Fruit fly (Drosophila melanogaster) whole organism, embryonic: ENCODE data around the gene CG7739.
A peak's percentile ranks its signal among the peaks of the same experiment; 100 is the strongest.

Experiments
- Bgb ChIP-seq: fragments of 200-800 bp; sonication (Bioruptor generic); IDR thresholded peaks from 2 replicates; pipeline ENCODE4 v1.3.6; 2022; ENCODE audit warnings: missing biosample characterization, missing genetic modification characterization; ENCODE audit not compliant: partially characterized antibody
- CG10267 ChIP-seq: fragments of 200-800 bp; sonication (Bioruptor generic); optimal IDR thresholded peaks from 2 replicates; lab custom pipeline; 2018; ENCODE audit warnings: missing biosample characterization, mild to moderate bottlenecking, missing genetic modification characterization, moderate library complexity
- CG10543 ChIP-seq: fragments of 200-800 bp; sonication (Bioruptor generic); optimal IDR thresholded peaks from 3 replicates; lab custom pipeline; 2017; ENCODE audit warnings: missing biosample characterization, mild to moderate bottlenecking, missing genetic modification characterization, moderate library complexity
- CG11695 ChIP-seq: fragments of 200-800 bp; sonication (Bioruptor generic); IDR thresholded peaks from 3 replicates; pipeline ENCODE4 v1.3.6; 2022; ENCODE audit warnings: missing biosample characterization, missing genetic modification characterization
- CG11723 ChIP-seq: fragments of 200-800 bp; sonication (Bioruptor generic); optimal IDR thresholded peaks from 2 replicates; lab custom pipeline; 2017; ENCODE audit warnings: missing biosample characterization, mild to moderate bottlenecking, missing genetic modification characterization
- CG12391 ChIP-seq: fragments of 200-800 bp; sonication (Bioruptor generic); optimal IDR thresholded peaks from 3 replicates; lab custom pipeline; 2018; ENCODE audit warnings: missing biosample characterization, mild to moderate bottlenecking, missing genetic modification characterization, moderate library complexity
- CG13287 ChIP-seq: fragments of 200-800 bp; sonication (Bioruptor generic); IDR thresholded peaks from 2 replicates; pipeline ENCODE4 v1.3.6; 2022; ENCODE audit warnings: missing biosample characterization, missing genetic modification characterization; ENCODE audit not compliant: partially characterized antibody
- CG15479 ChIP-seq: fragments of 200-800 bp; sonication (Bioruptor generic); optimal IDR thresholded peaks from 3 replicates; lab custom pipeline; 2019; ENCODE audit warnings: missing biosample characterization, mild to moderate bottlenecking, missing genetic modification characterization, moderate library complexity
- CG34224 ChIP-seq: fragments of 200-800 bp; sonication (Bioruptor generic); IDR thresholded peaks from 3 replicates; pipeline ENCODE4 v1.3.6; 2022; ENCODE audit warnings: missing biosample characterization, missing genetic modification characterization; ENCODE audit not compliant: partially characterized antibody
- CG3838 ChIP-seq: fragments of 200-800 bp; sonication (Bioruptor generic); optimal IDR thresholded peaks from 3 replicates; lab custom pipeline; 2016; ENCODE audit warnings: missing biosample characterization, missing genetic modification characterization
- CG6765 ChIP-seq: fragments of 200-800 bp; sonication (Bioruptor generic); optimal IDR thresholded peaks from 3 replicates; lab custom pipeline; 2017; ENCODE audit warnings: missing biosample characterization, mild to moderate bottlenecking, missing genetic modification characterization
- CG8924 ChIP-seq: fragments of 200-800 bp; optimal IDR thresholded peaks from 3 replicates; lab custom pipeline; 2019; ENCODE audit warnings: missing biosample characterization, mild to moderate bottlenecking, missing genetic modification characterization, moderate library complexity
- CG9797 ChIP-seq: fragments of 200-800 bp; sonication (Bioruptor generic); optimal IDR thresholded peaks from 3 replicates; lab custom pipeline; 2018; ENCODE audit warnings: missing biosample characterization, mild to moderate bottlenecking, missing genetic modification characterization
- CG9876 ChIP-seq: fragments of 200-800 bp; sonication (Bioruptor generic); optimal IDR thresholded peaks from 2 replicates; lab custom pipeline; 2016; ENCODE audit warnings: missing biosample characterization, missing genetic modification characterization
- CG9932 ChIP-seq: fragments of 200-800 bp; sonication (Bioruptor generic); IDR thresholded peaks from 2 replicates; pipeline ENCODE4 v1.3.6; 2022; ENCODE audit warnings: missing biosample characterization, missing genetic modification characterization
- Doc3 ChIP-seq: fragments of 200-800 bp; sonication (Bioruptor generic); IDR thresholded peaks from 3 replicates; pipeline ENCODE4 v1.3.6; 2022; ENCODE audit warnings: missing biosample characterization, missing genetic modification characterization; ENCODE audit not compliant: partially characterized antibody
- Dref ChIP-seq: fragments of 200-800 bp; sonication (Bioruptor generic); IDR thresholded peaks from 2 replicates; pipeline ENCODE4 v1.3.6; 2022; ENCODE audit warnings: missing biosample characterization, missing genetic modification characterization
- E2f2 ChIP-seq: fragments of 200-800 bp; sonication (Bioruptor generic); IDR thresholded peaks from 2 replicates; pipeline ENCODE4 v1.3.6; 2022; ENCODE audit warnings: missing biosample characterization, missing genetic modification characterization
- HLHmδ ChIP-seq: fragments of 200-800 bp; sonication (Bioruptor generic); optimal IDR thresholded peaks from 2 replicates; lab custom pipeline; 2018; ENCODE audit warnings: missing biosample characterization, mild to moderate bottlenecking, missing genetic modification characterization, moderate library complexity
- Med ChIP-seq: fragments of 200-800 bp; sonication (Bioruptor generic); peaks from one replicate; lab custom pipeline; 2016; ENCODE audit warnings: missing biosample characterization, missing genetic modification characterization, mild to moderate bottlenecking, inconsistent platforms, moderate library complexity
- Mrtf ChIP-seq: fragments of 200-800 bp; sonication (Bioruptor generic); IDR thresholded peaks from 3 replicates; pipeline ENCODE4 v1.3.6; 2022; ENCODE audit warnings: missing biosample characterization, missing genetic modification characterization
- Opbp ChIP-seq: fragments of 200-800 bp; sonication (Bioruptor generic); IDR thresholded peaks from 3 replicates; pipeline ENCODE4 v1.3.6; 2022; ENCODE audit warnings: missing biosample characterization, missing genetic modification characterization; ENCODE audit not compliant: partially characterized antibody
- Pdp1 ChIP-seq, 2 experiments: fragments of 200-800 bp; sonication (Bioruptor generic); optimal IDR thresholded peaks; 3 replicates each; lab custom pipeline; 2016; ENCODE audit warnings: missing biosample characterization in 2 of 2, missing genetic modification characterization in 2 of 2, mild to moderate bottlenecking in 1 of 2, moderate library complexity in 1 of 2
- Rx ChIP-seq: fragments of 200-800 bp; sonication (Bioruptor generic); IDR thresholded peaks from 2 replicates; pipeline ENCODE4 v1.3.6; 2022; ENCODE audit warnings: missing biosample characterization, missing genetic modification characterization
- Sin3A ChIP-seq: fragments of >200 bp; optimal IDR thresholded peaks from 2 replicates; lab custom pipeline; 2018
- Sox102F ChIP-seq: fragments of 200-800 bp; sonication (Bioruptor generic); optimal IDR thresholded peaks from 2 replicates; lab custom pipeline; 2018; ENCODE audit warnings: missing biosample characterization, mild to moderate bottlenecking, missing genetic modification characterization, moderate library complexity
- Sry-δ ChIP-seq: fragments of 200-800 bp; sonication (Bioruptor generic); optimal IDR thresholded peaks from 2 replicates; lab custom pipeline; 2016; ENCODE audit warnings: missing biosample characterization, missing genetic modification characterization
- Stat92E ChIP-seq, 3 experiments: fragments of >200 bp in 2 of 3; fragments of 200-800 bp in 1 of 3; sonication (Bioruptor generic) in 1 of 3; optimal IDR thresholded peaks; 2 replicates each; lab custom pipeline; 2017 to 2019; ENCODE audit warnings: missing biosample characterization in 3 of 3, missing genetic modification characterization in 3 of 3, mild to moderate bottlenecking in 1 of 3, moderate library complexity in 1 of 3
- Xrp1 ChIP-seq: fragments of 200-800 bp; sonication (Bioruptor generic); IDR thresholded peaks from 2 replicates; pipeline ENCODE4 v1.3.6; 2022; ENCODE audit warnings: missing biosample characterization, missing genetic modification characterization
- al ChIP-seq: fragments of 200-800 bp; sonication (Bioruptor generic); IDR thresholded peaks from 2 replicates; pipeline ENCODE4 v1.3.6; 2022; ENCODE audit warnings: missing biosample characterization, missing genetic modification characterization
- crp ChIP-seq, 2 experiments: fragments of 200-800 bp; sonication (Bioruptor generic); optimal IDR thresholded peaks; 2 replicates in 1 of 2; 3 replicates in 1 of 2; lab custom pipeline; 2017; ENCODE audit warnings: missing biosample characterization in 2 of 2, missing genetic modification characterization in 2 of 2, mild to moderate bottlenecking in 1 of 2, moderate library complexity in 1 of 2
- gcm ChIP-seq: fragments of 200-800 bp; sonication (Bioruptor generic); optimal IDR thresholded peaks from 2 replicates; lab custom pipeline; 2019; ENCODE audit warnings: missing biosample characterization, mild to moderate bottlenecking, missing genetic modification characterization, moderate library complexity
- gfzf ChIP-seq: fragments of 200-800 bp; sonication (Bioruptor generic); optimal IDR thresholded peaks from 2 replicates; lab custom pipeline; 2016; ENCODE audit warnings: missing biosample characterization, mild to moderate bottlenecking, missing genetic modification characterization, moderate library complexity
- ham ChIP-seq: fragments of 200-800 bp; sonication (Bioruptor generic); IDR thresholded peaks from 2 replicates; pipeline ENCODE4 v1.3.6; 2022; ENCODE audit warnings: missing biosample characterization, missing genetic modification characterization
- hb ChIP-seq: fragments of 200-800 bp; sonication (Bioruptor generic); IDR thresholded peaks from 3 replicates; pipeline ENCODE4 v1.3.6; 2022; ENCODE audit warnings: missing biosample characterization, missing genetic modification characterization; ENCODE audit not compliant: partially characterized antibody
- hbn ChIP-seq: fragments of 200-800 bp; sonication (Bioruptor generic); IDR thresholded peaks from 2 replicates; pipeline ENCODE4 v1.3.6; 2022; ENCODE audit warnings: missing biosample characterization, missing genetic modification characterization; ENCODE audit not compliant: partially characterized antibody
- lbe ChIP-seq: fragments of 200-800 bp; sonication (Bioruptor generic); optimal IDR thresholded peaks from 2 replicates; lab custom pipeline; 2016; ENCODE audit warnings: missing biosample characterization, mild to moderate bottlenecking, missing genetic modification characterization
- mld ChIP-seq: fragments of 200-800 bp; sonication (Bioruptor generic); IDR thresholded peaks from 3 replicates; pipeline ENCODE4 v1.3.6; 2022; ENCODE audit warnings: missing biosample characterization, missing genetic modification characterization; ENCODE audit not compliant: partially characterized antibody
- nerfin-2 ChIP-seq: fragments of 200-800 bp; sonication (Bioruptor generic); IDR thresholded peaks from 2 replicates; pipeline ENCODE4 v1.3.6; 2022; ENCODE audit warnings: missing biosample characterization, missing genetic modification characterization; ENCODE audit not compliant: partially characterized antibody
- nmo ChIP-seq: fragments of 200-800 bp; sonication (Bioruptor generic); optimal IDR thresholded peaks from 2 replicates; lab custom pipeline; 2018; ENCODE audit warnings: missing biosample characterization, mild to moderate bottlenecking, missing genetic modification characterization, moderate library complexity
- onecut ChIP-seq: fragments of 200-800 bp; sonication (Bioruptor generic); IDR thresholded peaks from 2 replicates; pipeline ENCODE4 v1.3.6; 2022; ENCODE audit warnings: missing biosample characterization, missing genetic modification characterization
- pho ChIP-seq: fragments of 200-800 bp; sonication (Bioruptor generic); optimal IDR thresholded peaks from 2 replicates; lab custom pipeline; 2016; ENCODE audit warnings: missing biosample characterization, missing genetic modification characterization
- phol ChIP-seq: fragments of 200-800 bp; sonication (Bioruptor generic); optimal IDR thresholded peaks from 3 replicates; lab custom pipeline; 2018; ENCODE audit warnings: missing biosample characterization, mild to moderate bottlenecking, missing genetic modification characterization, moderate library complexity
- psq ChIP-seq: fragments of 200-800 bp; sonication (Bioruptor generic); optimal IDR thresholded peaks from 2 replicates; lab custom pipeline; 2017; ENCODE audit warnings: missing biosample characterization, missing genetic modification characterization
- scrt ChIP-seq: fragments of 200-800 bp; sonication (Bioruptor generic); optimal IDR thresholded peaks from 2 replicates; lab custom pipeline; 2018; ENCODE audit warnings: missing biosample characterization, mild to moderate bottlenecking, missing genetic modification characterization, moderate library complexity
- sd ChIP-seq: fragments of 200-800 bp; sonication (Bioruptor generic); optimal IDR thresholded peaks from 3 replicates; lab custom pipeline; 2018; ENCODE audit warnings: missing biosample characterization, mild to moderate bottlenecking, missing genetic modification characterization, moderate library complexity
- slbo ChIP-seq: fragments of 200-800 bp; sonication (Bioruptor generic); IDR thresholded peaks from 2 replicates; pipeline ENCODE4 v1.3.6; 2022; ENCODE audit warnings: missing biosample characterization, missing genetic modification characterization
- unc-4 ChIP-seq: fragments of 200-800 bp; sonication (Bioruptor generic); IDR thresholded peaks from 2 replicates; pipeline ENCODE4 v1.3.6; 2022; ENCODE audit warnings: missing biosample characterization, missing genetic modification characterization; ENCODE audit not compliant: partially characterized antibody

CG7739 gene

DNA sequence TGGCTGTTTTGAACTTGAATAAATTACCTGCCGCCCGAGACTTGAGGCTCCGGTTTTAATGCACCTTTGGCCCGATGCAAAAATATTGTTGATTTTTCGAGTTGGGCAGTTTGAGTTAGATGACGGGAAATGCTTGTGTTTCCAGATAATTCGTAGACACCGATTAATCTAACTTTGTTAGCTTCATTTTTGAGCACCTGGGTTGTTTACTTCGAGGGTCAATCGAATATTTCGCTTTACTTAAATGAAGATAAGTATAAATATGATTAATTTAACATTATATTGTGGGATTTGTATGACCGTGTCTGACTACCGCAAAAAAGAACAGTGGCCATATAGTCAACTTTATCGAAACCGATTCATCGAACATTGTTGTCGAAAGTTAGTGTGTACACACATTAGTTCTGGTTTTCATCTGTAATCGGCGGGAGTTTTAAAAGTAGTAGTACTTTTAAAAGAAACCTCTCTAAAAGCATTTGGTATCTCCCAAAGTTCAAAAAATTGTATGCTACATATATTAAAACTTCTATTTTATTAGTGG lies 39.0 kb downstream of the CG7739 start, which contains the start of gene CG7945 (continued):
- TF ChIP-seq Opbp (peak; percentile 71; the same call in 2 of the 3 replicates), Dref (peak; percentile 97), CG6765 (GFP tag; lab: Kevin White, UChicago) (no peak), hbn (GFP tag; lab: Robert Waterston, UW) (peak; percentile 63), Doc3 (GFP tag; lab: Robert Waterston, UW) (peak; percentile 48; the same call in 2 of the 3 replicates), CG9932 (GFP tag; lab: Robert Waterston, UW) (no peak), CG8924 (peak; percentile 35), CG10267 (peak; percentile 44), CG3838 (GFP tag; lab: Kevin White, UChicago) (no peak), lbe (peak; percentile 56), Xrp1 (GFP tag; lab: Robert Waterston, UW) (no peak), slbo (GFP tag; lab: Robert Waterston, UW) (no peak), ham (GFP tag; lab: Robert Waterston, UW) (no peak), CG9876 (GFP tag; lab: Kevin White, UChicago) (no peak), CG13287 (peak; percentile 84), mld (GFP tag; lab: Robert Waterston, UW) (0 out of 3 replicates have a peak, but pooled peaks have one; percentile 28), unc-4 (peak; percentile 69), Stat92E (GFP tag; optimal IDR thresholded peaks at IDR 0.05; lab: Kevin White, UChicago) (peak in 1 of 3 experiments; percentile 49), Pdp1 (GFP tag; optimal IDR thresholded peaks at IDR 0.05; lab: Kevin White, UChicago) (no peak), psq (GFP tag; lab: Kevin White, UChicago) (no peak), pho (no peak), Bgb (peak; percentile 70), gcm (GFP tag; lab: Kevin White, UChicago) (no peak), nmo (GFP tag; lab: Kevin White, UChicago) (peak; percentile 23), Med (GFP tag; lab: Kevin White, UChicago) (peak; percentile 59), al (GFP tag; lab: Robert Waterston, UW) (no peak), CG10543 (GFP tag; lab: Kevin White, UChicago) (no peak), crp (GFP tag; optimal IDR thresholded peaks at IDR 0.05; lab: Kevin White, UChicago) (peak in 1 of 2 experiments; percentile 25), CG34224 (GFP tag; lab: Robert Waterston, UW) (peak; percentile 72), nerfin-2 (GFP tag; lab: Robert Waterston, UW) (peak; percentile 73; the same call in 1 of the 2 replicates), Sox102F (GFP tag; lab: Kevin White, UChicago) (no peak), CG12391 (tag; lab: Kevin White, UChicago) (peak; percentile 23), E2f2 (GFP tag; lab: Robert Waterston, UW) (peak; percentile 99), CG9797 (GFP tag; lab: Kevin White, UChicago) (peak; percentile 70), Sry-δ (GFP tag; lab: Kevin White, UChicago) (peak; percentile 60)

DNA sequence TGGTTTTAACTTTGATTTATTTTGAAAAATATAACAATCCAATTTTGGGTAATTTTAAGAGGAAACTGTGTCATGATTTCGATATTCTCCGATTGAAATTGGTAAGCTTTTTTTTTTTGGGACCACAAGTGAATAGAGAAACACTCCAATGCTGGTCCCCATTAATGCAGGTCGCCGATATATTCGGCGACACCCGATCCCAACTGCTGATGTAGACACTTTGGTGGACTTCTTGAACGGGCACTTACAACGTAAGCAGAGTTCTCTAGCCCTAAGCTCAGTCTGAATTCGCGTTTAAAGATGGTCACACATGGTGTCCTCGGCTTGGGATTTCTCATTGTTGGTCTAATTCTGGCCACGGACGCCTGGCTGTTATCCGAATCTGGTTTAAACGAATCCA lies 42.5 kb downstream of the CG7739 start, which contains the start of gene yellow-k:
yellow-k (plus strand) TSS at position 301 of the 400 bp plus-strand sequence.
- TF ChIP-seq CG11723 (GFP tag; lab: Kevin White, UChicago) (no peak), scrt (GFP tag; lab: Kevin White, UChicago) (no peak), Mrtf (no peak), hb (no peak), phol (no peak), CG11695 (GFP tag; lab: Robert Waterston, UW) (no peak), CG15479 (GFP tag; lab: Kevin White, UChicago) (no peak), sd (tag; lab: Kevin White, UChicago) (no peak), gfzf (no peak), Sin3A (lab: Kevin White, UChicago) (no peak), onecut (GFP tag; lab: Robert Waterston, UW) (no peak), HLHmδ (GFP tag; lab: Kevin White, UChicago) (no peak), Rx (GFP tag; lab: Robert Waterston, UW) (no peak)
